Fruit fly (Drosophila melanogaster) S2 (cell line): ENCODE data around the gene CG34461.

Source experiments
- CG8478 ChIP-seq: fragments of >200 bp; optimal IDR thresholded peaks from 2 replicates; lab custom pipeline; 2018
- CTCF ChIP-seq, 2 experiments: fragments of >200 bp; optimal IDR thresholded peaks; 2 replicates each; lab custom pipeline; 2018

- TF ChIP-seq CTCF (optimal IDR thresholded peaks at IDR 0.05; lab: Kevin White, UChicago) (no peak), CG8478 (lab: Kevin White, UChicago) (no peak)
Measured at dm6 chr3L:8308891-8309352, 16.7 kb upstream of the CG34461 start, which contains the start of gene BI-1.
